Worm (Caenorhabditis elegans): ENCODE measurements around the gene fbxa-157.

DNA sequence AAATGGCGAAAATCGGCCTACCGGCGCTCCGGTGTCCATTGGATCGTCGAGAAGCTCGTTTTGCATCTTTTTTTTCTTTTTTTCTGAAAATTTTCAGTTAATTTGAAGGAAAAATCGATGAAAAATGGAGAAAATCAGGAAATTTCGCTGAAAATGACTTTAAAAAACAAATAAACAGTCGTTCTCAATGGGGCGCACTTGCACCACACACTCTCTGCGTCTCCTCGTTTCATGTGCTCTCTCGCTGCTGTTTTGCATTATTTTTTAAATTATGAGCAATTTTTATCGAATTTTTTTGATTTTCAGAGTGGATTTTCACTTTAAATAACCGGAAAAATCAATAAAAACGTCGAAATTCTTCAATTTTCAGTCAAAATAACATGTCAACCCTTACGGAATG lies 29.0 kb upstream of the fbxa-157 start, which contains the start of gene csn-1:
- TF ChIP-seq tbx-2 (tag; optimal IDR thresholded peaks at IDR 0.05): no peak
- TF ChIP-seq zag-1 (tag; optimal IDR thresholded peaks at IDR 0.05): no peak
- TF ChIP-seq aly-2 (tag; optimal IDR thresholded peaks at IDR 0.05): no peak
- TF ChIP-seq eor-1 (tag; optimal IDR thresholded peaks at IDR 0.05): no peak
- TF ChIP-seq pha-4 (tag; optimal IDR thresholded peaks at IDR 0.05): peak; percentile 45
- TF ChIP-seq ama-1 (optimal IDR thresholded peaks at IDR 0.05): no peak
- TF ChIP-seq ztf-4 (tag; optimal IDR thresholded peaks at IDR 0.05): no peak
- TF ChIP-seq ztf-11 (tag; optimal IDR thresholded peaks at IDR 0.05): no peak
- no peak for TF ChIP-seq fkh-10 (GFP tag; optimal IDR thresholded peaks at IDR 0.05)
- TF ChIP-seq daf-12 (tag; optimal IDR thresholded peaks at IDR 0.05): no peak
- TF ChIP-seq fos-1 (tag; optimal IDR thresholded peaks at IDR 0.05): no peak

Data from whole organism, L3 larva.